Fruit fly (Drosophila melanogaster) whole organism: Measurements from ENCODE around the gene Met.

Source experiments
- psq ChIP-seq: fragments of >200 bp; optimal IDR thresholded peaks from 2 replicates; lab custom pipeline; 2017
- usp ChIP-seq: fragments of >200 bp; optimal IDR thresholded peaks from 2 replicates; lab custom pipeline; 2017; ENCODE audit warnings: missing biosample characterization, missing genetic modification characterization, mixed read lengths

DNA sequence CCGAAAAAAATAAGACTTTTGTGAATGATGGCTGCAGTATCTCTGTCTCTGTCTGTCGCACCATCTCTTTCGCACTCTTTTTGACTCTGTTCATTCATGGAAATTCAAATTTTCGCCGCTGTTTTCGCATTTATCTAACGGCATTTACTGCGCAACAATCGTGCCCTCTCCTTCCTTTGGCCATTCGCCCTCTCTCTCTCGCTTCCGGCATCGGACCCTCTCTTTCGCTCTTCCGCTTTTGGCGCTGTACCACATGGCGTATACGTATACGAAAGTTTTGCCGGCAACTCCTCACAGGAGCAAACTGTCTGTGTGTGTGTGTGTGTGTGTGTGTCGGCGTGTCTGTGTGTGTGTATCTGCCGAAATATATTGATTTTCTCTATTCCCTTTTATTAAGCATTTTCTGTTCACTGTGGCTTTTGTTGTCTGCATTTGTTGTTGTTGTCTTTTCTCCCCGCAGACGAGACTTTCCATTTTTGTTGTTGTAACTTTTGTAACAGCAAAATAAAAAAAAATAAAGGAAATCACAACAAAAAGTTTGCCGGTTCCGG is 28.7 kb downstream of the Met start:
- TF ChIP-seq usp (GFP tag; lab: Kevin White, UChicago) (no peak), psq (lab: Kevin White, UChicago) (no peak)
